Worm (Caenorhabditis elegans) whole organism, L2 larva: Measurements from ENCODE around the gene str-35.
A peak's percentile ranks its signal among the peaks of the same experiment; 100 is the strongest.

ENCODE experiments used
- C34F6.9 ChIP-seq: fragments of 150-350 bp; optimal IDR thresholded peaks from 2 replicates; lab custom pipeline; 2014; ENCODE audit warnings: missing biosample characterization, missing genetic modification characterization
- F13H6.1 ChIP-seq: sonication (generic microtip); optimal IDR thresholded peaks from 2 replicates; lab custom pipeline; 2016; ENCODE audit warnings: missing genetic modification characterization, missing compliant biosample characterization
- R02D3.7 ChIP-seq: fragments of 150-350 bp; optimal IDR thresholded peaks from 2 replicates; lab custom pipeline; 2014; ENCODE audit warnings: missing biosample characterization, missing genetic modification characterization
- Y55F3AM.14 ChIP-seq: fragments of 200-800 bp; sonication (Bioruptor generic); optimal IDR thresholded peaks from 2 replicates; lab custom pipeline; 2018; ENCODE audit warnings: mild to moderate bottlenecking, missing genetic modification characterization, missing compliant biosample characterization
- ZK546.5 ChIP-seq: sonication (generic microtip); optimal IDR thresholded peaks from 2 replicates; lab custom pipeline; 2017; ENCODE audit warnings: missing biosample characterization, missing genetic modification characterization
- alr-1 ChIP-seq: fragments of 150-350 bp; optimal IDR thresholded peaks from 2 replicates; lab custom pipeline; 2014; ENCODE audit warnings: missing biosample characterization, missing genetic modification characterization
- aly-2 ChIP-seq: fragments of 150-350 bp; optimal IDR thresholded peaks from 2 replicates; lab custom pipeline; 2014; ENCODE audit warnings: missing biosample characterization, missing genetic modification characterization
- ama-1 ChIP-seq: fragments of 150-350 bp; optimal IDR thresholded peaks from 2 replicates; lab custom pipeline; 2018; ENCODE audit warnings: inconsistent platforms
- blmp-1 ChIP-seq: sonication (generic microtip); optimal IDR thresholded peaks from 2 replicates; lab custom pipeline; 2017; ENCODE audit warnings: missing genetic modification characterization, mild to moderate bottlenecking, missing compliant biosample characterization, antibody characterized with exemption, moderate library complexity; ENCODE audit not compliant: insufficient read depth
- ceh-16 ChIP-seq: fragments of 150-350 bp; optimal IDR thresholded peaks from 2 replicates; lab custom pipeline; 2014; ENCODE audit warnings: missing biosample characterization, missing genetic modification characterization
- ceh-82 ChIP-seq: fragments of 150-350 bp; optimal IDR thresholded peaks from 2 replicates; lab custom pipeline; 2014; ENCODE audit warnings: missing biosample characterization, missing genetic modification characterization
- crh-2 ChIP-seq: sonication (generic microtip); optimal IDR thresholded peaks from 2 replicates; lab custom pipeline; 2017; ENCODE audit warnings: missing biosample characterization, missing genetic modification characterization
- dmd-4 ChIP-seq: sonication (generic microtip); optimal IDR thresholded peaks from 2 replicates; lab custom pipeline; 2017; ENCODE audit warnings: missing biosample characterization, missing genetic modification characterization
- egl-27 ChIP-seq: sonication (generic microtip); optimal IDR thresholded peaks from 3 replicates; lab custom pipeline; 2017; ENCODE audit warnings: missing biosample characterization, missing genetic modification reagents, missing genetic modification characterization
- elt-1 ChIP-seq: fragments of 150-350 bp; optimal IDR thresholded peaks from 2 replicates; lab custom pipeline; 2014; ENCODE audit warnings: missing biosample characterization, missing genetic modification characterization
- elt-3 ChIP-seq: sonication (generic microtip); optimal IDR thresholded peaks from 2 replicates; lab custom pipeline; 2017; ENCODE audit warnings: missing biosample characterization, missing genetic modification characterization
- fos-1 ChIP-seq: fragments of 150-350 bp; optimal IDR thresholded peaks from 2 replicates; lab custom pipeline; 2014; ENCODE audit warnings: missing biosample characterization, missing genetic modification characterization
- gmeb-1 ChIP-seq: fragments of 150-350 bp; optimal IDR thresholded peaks from 2 replicates; lab custom pipeline; 2014; ENCODE audit warnings: missing biosample characterization, missing genetic modification characterization
- lin-11 ChIP-seq: fragments of 150-350 bp; sonication (generic microtip); optimal IDR thresholded peaks from 2 replicates; lab custom pipeline; 2014; ENCODE audit warnings: missing biosample characterization, missing genetic modification characterization, inconsistent platforms, mixed read lengths
- lin-13 ChIP-seq: fragments of 150-350 bp; optimal IDR thresholded peaks from 2 replicates; lab custom pipeline; 2014; ENCODE audit warnings: missing biosample characterization, missing genetic modification reagents, missing genetic modification characterization
- lin-39 ChIP-seq: fragments of 150-350 bp; optimal IDR thresholded peaks from 2 replicates; lab custom pipeline; 2014; ENCODE audit warnings: missing biosample characterization, missing genetic modification reagents, missing genetic modification characterization
- lsy-2 ChIP-seq, 2 experiments: fragments of 150-350 bp in 1 of 2; sonication (generic microtip) in 1 of 2; optimal IDR thresholded peaks; 2 replicates each; lab custom pipeline; 2014 to 2017; ENCODE audit warnings: missing biosample characterization in 2 of 2, missing genetic modification characterization in 2 of 2
- mab-5 ChIP-seq: fragments of 150-350 bp; optimal IDR thresholded peaks from 2 replicates; lab custom pipeline; 2014; ENCODE audit warnings: missing biosample characterization, missing genetic modification characterization
- mbf-1 ChIP-seq: sonication (generic microtip); optimal IDR thresholded peaks from 2 replicates; lab custom pipeline; 2017; ENCODE audit warnings: missing biosample characterization, missing genetic modification characterization
- mdl-1 ChIP-seq, 2 experiments: fragments of 150-350 bp in 1 of 2; sonication (generic microtip) in 1 of 2; optimal IDR thresholded peaks; 2 replicates each; lab custom pipeline; 2017; ENCODE audit warnings: missing biosample characterization in 2 of 2, missing genetic modification characterization in 2 of 2
- nhr-10 ChIP-seq: sonication (generic microtip); optimal IDR thresholded peaks from 2 replicates; lab custom pipeline; 2017; ENCODE audit warnings: missing biosample characterization, missing genetic modification characterization
- nhr-11 ChIP-seq: fragments of 150-350 bp; optimal IDR thresholded peaks from 2 replicates; lab custom pipeline; 2014; ENCODE audit warnings: missing biosample characterization, missing genetic modification characterization
- nhr-12 ChIP-seq: fragments of 150-350 bp; optimal IDR thresholded peaks from 2 replicates; lab custom pipeline; 2014; ENCODE audit warnings: missing biosample characterization, missing genetic modification characterization
- nhr-129 ChIP-seq: fragments of 150-350 bp; optimal IDR thresholded peaks from 2 replicates; lab custom pipeline; 2014; ENCODE audit warnings: missing biosample characterization, missing genetic modification characterization
- nhr-21 ChIP-seq: fragments of 150-350 bp; optimal IDR thresholded peaks from 2 replicates; lab custom pipeline; 2014; ENCODE audit warnings: missing biosample characterization, missing genetic modification characterization
- nhr-23 ChIP-seq: fragments of 150-350 bp; optimal IDR thresholded peaks from 2 replicates; lab custom pipeline; 2014; ENCODE audit warnings: missing biosample characterization, missing genetic modification reagents, missing genetic modification characterization
- nhr-237 ChIP-seq: fragments of 150-350 bp; optimal IDR thresholded peaks from 2 replicates; lab custom pipeline; 2014; ENCODE audit warnings: missing biosample characterization, missing genetic modification characterization
- nhr-25 ChIP-seq: fragments of 150-350 bp; sonication (generic microtip); optimal IDR thresholded peaks from 3 replicates; lab custom pipeline; 2014; ENCODE audit warnings: missing biosample characterization, missing genetic modification characterization
- nhr-6 ChIP-seq: fragments of 150-350 bp; optimal IDR thresholded peaks from 2 replicates; lab custom pipeline; 2014; ENCODE audit warnings: missing biosample characterization, missing genetic modification characterization
- nhr-77 ChIP-seq: fragments of 150-350 bp; optimal IDR thresholded peaks from 2 replicates; lab custom pipeline; 2014; ENCODE audit warnings: missing biosample characterization, missing genetic modification characterization
- peb-1 ChIP-seq: fragments of 150-350 bp; optimal IDR thresholded peaks from 2 replicates; lab custom pipeline; 2014; ENCODE audit warnings: missing biosample characterization, missing genetic modification characterization
- sem-4 ChIP-seq: fragments of 150-350 bp; optimal IDR thresholded peaks from 2 replicates; lab custom pipeline; 2014; ENCODE audit warnings: missing biosample characterization, missing genetic modification reagents, missing genetic modification characterization
- skn-1 ChIP-seq: sonication (generic microtip); optimal IDR thresholded peaks from 2 replicates; lab custom pipeline; 2017; ENCODE audit warnings: missing biosample characterization, missing genetic modification characterization
- sma-3 ChIP-seq: sonication (generic microtip); optimal IDR thresholded peaks from 2 replicates; lab custom pipeline; 2016; ENCODE audit warnings: missing genetic modification reagents, missing genetic modification characterization, missing compliant biosample characterization
- sma-9 ChIP-seq, 2 experiments: fragments of 150-350 bp in 1 of 2; sonication (generic microtip) in 1 of 2; optimal IDR thresholded peaks; 2 replicates each; lab custom pipeline; 2014 to 2016; ENCODE audit warnings: missing genetic modification characterization in 2 of 2, mild to moderate bottlenecking in 1 of 2, missing biosample characterization in 1 of 2, missing compliant biosample characterization in 1 of 2, missing genetic modification reagents in 1 of 2, moderate library complexity in 1 of 2
- snpc-4 ChIP-seq: fragments of 150-350 bp; optimal IDR thresholded peaks from 2 replicates; lab custom pipeline; 2014; ENCODE audit warnings: missing biosample characterization, missing genetic modification characterization
- unc-39 ChIP-seq: fragments of 150-350 bp; optimal IDR thresholded peaks from 2 replicates; lab custom pipeline; 2014; ENCODE audit warnings: missing biosample characterization, missing genetic modification characterization
- unc-55 ChIP-seq: fragments of 150-350 bp; sonication (generic microtip); optimal IDR thresholded peaks from 3 replicates; lab custom pipeline; 2014; ENCODE audit warnings: missing biosample characterization, missing genetic modification reagents, missing genetic modification characterization
- unc-62 ChIP-seq: fragments of 150-350 bp; optimal IDR thresholded peaks from 2 replicates; lab custom pipeline; 2014; ENCODE audit warnings: missing biosample characterization, missing genetic modification reagents, missing genetic modification characterization
- zag-1 ChIP-seq: fragments of 150-350 bp; optimal IDR thresholded peaks from 2 replicates; lab custom pipeline; 2014; ENCODE audit warnings: missing biosample characterization, missing genetic modification characterization
- ztf-1 ChIP-seq: fragments of 200-800 bp; sonication (Bioruptor generic); conservative IDR thresholded peaks from 2 replicates; pipeline ENCODE4 v1.3.6; 2022; ENCODE audit warnings: missing genetic modification characterization, missing compliant biosample characterization
- ztf-11 ChIP-seq: sonication (generic microtip); optimal IDR thresholded peaks from 2 replicates; lab custom pipeline; 2017; ENCODE audit warnings: missing biosample characterization, missing genetic modification characterization
- ztf-4 ChIP-seq: fragments of 150-350 bp; optimal IDR thresholded peaks from 2 replicates; lab custom pipeline; 2014; ENCODE audit warnings: missing biosample characterization, missing genetic modification characterization

Gene str-35

ce11 chrV:4447637-4448036, 27.0 kb upstream of the str-35 start:
- TF ChIP-seq sma-9 (GFP tag; optimal IDR thresholded peaks at IDR 0.05; lab: Kevin White, UChicago) (no peak), sma-9 (tag; optimal IDR thresholded peaks at IDR 0.05; lab: Kevin White, UChicago) (no peak), ZK546.5 (tag; lab: Kevin White, UChicago) (no peak), Y55F3AM.14 (GFP tag; lab: Kevin White, UChicago) (no peak), nhr-129 (tag; lab: Kevin White, UChicago) (no peak), R02D3.7 (tag; lab: Kevin White, UChicago) (no peak)
- TF ChIP-seq, all 48 proteins: peak for 0

ce11 chrV:4450523-4451089, 24.0 kb upstream of the str-35 start, which contains the start of gene rft-2:
rft-2 (minus strand) TSS chrV:4450563.
- TF ChIP-seq nhr-77 (no peak), skn-1 (tag; lab: Kevin White, UChicago) (no peak), mbf-1 (tag; lab: Kevin White, UChicago) (no peak), nhr-237 (tag; lab: Kevin White, UChicago) (no peak), nhr-11 (tag; lab: Kevin White, UChicago) (no peak), ztf-11 (tag; lab: Kevin White, UChicago) (no peak), C34F6.9 (tag; lab: Kevin White, UChicago) (peak; percentile 52), ZK546.5 (tag; lab: Kevin White, UChicago) (no peak), unc-62 (GFP tag; lab: Kevin White, UChicago) (no peak), peb-1 (no peak), lsy-2 (tag; optimal IDR thresholded peaks at IDR 0.05; lab: Kevin White, UChicago) (peak; percentile 49 to 81), snpc-4 (tag; lab: Kevin White, UChicago) (no peak), nhr-23 (no peak), mdl-1 (tag; optimal IDR thresholded peaks at IDR 0.05; lab: Kevin White, UChicago) (no peak), zag-1 (tag; lab: Kevin White, UChicago) (no peak), gmeb-1 (tag; lab: Kevin White, UChicago) (peak; percentile 96), alr-1 (tag; lab: Kevin White, UChicago) (no peak), nhr-12 (tag; lab: Kevin White, UChicago) (no peak), elt-3 (tag; lab: Kevin White, UChicago) (no peak), blmp-1 (tag; lab: Kevin White, UChicago) (no peak), mab-5 (tag; lab: Kevin White, UChicago) (peak; percentile 11), Y55F3AM.14 (GFP tag; lab: Kevin White, UChicago) (peak; percentile 32), sma-3 (peak; percentile 13), nhr-129 (tag; lab: Kevin White, UChicago) (no peak), F13H6.1 (no peak), nhr-10 (tag; lab: Kevin White, UChicago) (no peak), ztf-1 (GFP tag; lab: Robert Waterston, UW) (no peak), lin-11 (tag; lab: Kevin White, UChicago) (no peak), lin-39 (no peak), ceh-82 (tag; lab: Kevin White, UChicago) (no peak), egl-27 (tag; lab: Kevin White, UChicago) (no peak), nhr-21 (tag; lab: Kevin White, UChicago) (no peak), aly-2 (tag; lab: Kevin White, UChicago) (no peak), unc-55 (GFP tag; lab: Kevin White, UChicago) (peak; percentile 80), ztf-4 (tag; lab: Kevin White, UChicago) (no peak), sma-9 (GFP tag; optimal IDR thresholded peaks at IDR 0.05; lab: Kevin White, UChicago) (no peak), sma-9 (tag; optimal IDR thresholded peaks at IDR 0.05; lab: Kevin White, UChicago) (no peak), lin-13 (GFP tag; lab: Kevin White, UChicago) (peak; percentile 62), elt-1 (tag; lab: Kevin White, UChicago) (no peak), ceh-16 (tag; lab: Kevin White, UChicago) (no peak), crh-2 (tag; lab: Kevin White, UChicago) (peak; percentile 55), R02D3.7 (tag; lab: Kevin White, UChicago) (no peak), sem-4 (tag; lab: Kevin White, UChicago) (peak; percentile 46), nhr-6 (tag; lab: Kevin White, UChicago) (no peak), fos-1 (tag; lab: Kevin White, UChicago) (peak; percentile 53), ama-1 (lab: Kevin White, UChicago) (no peak), nhr-25 (tag; lab: Kevin White, UChicago) (peak; percentile 31), dmd-4 (tag; lab: Kevin White, UChicago) (no peak), unc-39 (tag; lab: Kevin White, UChicago) (no peak)
